Worm (Caenorhabditis elegans) whole organism, midembryonic: ENCODE measurements around the gene C25E10.8.

Experiments used
- flt-1 ChIP-seq: fragments of 200-800 bp; sonication (Bioruptor generic); IDR thresholded peaks from 2 replicates; pipeline ENCODE4 v1.3.6; 2022; ENCODE audit warnings: missing genetic modification characterization, missing compliant biosample characterization
- klf-2 ChIP-seq: fragments of 200-800 bp; sonication (Bioruptor generic); conservative IDR thresholded peaks from 2 replicates; pipeline ENCODE4 v1.3.6; 2022; ENCODE audit warnings: missing genetic modification reagents, missing genetic modification characterization, missing compliant biosample characterization
- med-1 ChIP-seq: sonication (generic microtip); optimal IDR thresholded peaks from 2 replicates; lab custom pipeline; 2017; ENCODE audit warnings: missing genetic modification characterization, mild to moderate bottlenecking, missing compliant biosample characterization, antibody characterized with exemption, missing genetic modification reagents; ENCODE audit not compliant: insufficient read depth
- ref-1 ChIP-seq: fragments of 200-800 bp; sonication (Bioruptor generic); conservative IDR thresholded peaks from 2 replicates; pipeline ENCODE4 v1.3.6; 2022; ENCODE audit warnings: missing genetic modification reagents, missing genetic modification characterization, missing compliant biosample characterization
- tab-1 ChIP-seq: fragments of 200-800 bp; sonication (Bioruptor generic); IDR thresholded peaks from 2 replicates; pipeline ENCODE4 v1.3.6; 2022; ENCODE audit warnings: missing genetic modification characterization, missing compliant biosample characterization
- ztf-23 ChIP-seq: fragments of 200-800 bp; sonication (Bioruptor generic); IDR thresholded peaks from 2 replicates; pipeline ENCODE4 v1.3.6; 2022; ENCODE audit warnings: missing genetic modification reagents, missing genetic modification characterization, missing compliant biosample characterization
- ztf-29 ChIP-seq: fragments of 200-800 bp; sonication (Bioruptor generic); IDR thresholded peaks from 2 replicates; pipeline ENCODE4 v1.3.6; 2022; ENCODE audit warnings: missing genetic modification reagents, missing genetic modification characterization, missing compliant biosample characterization

DNA sequence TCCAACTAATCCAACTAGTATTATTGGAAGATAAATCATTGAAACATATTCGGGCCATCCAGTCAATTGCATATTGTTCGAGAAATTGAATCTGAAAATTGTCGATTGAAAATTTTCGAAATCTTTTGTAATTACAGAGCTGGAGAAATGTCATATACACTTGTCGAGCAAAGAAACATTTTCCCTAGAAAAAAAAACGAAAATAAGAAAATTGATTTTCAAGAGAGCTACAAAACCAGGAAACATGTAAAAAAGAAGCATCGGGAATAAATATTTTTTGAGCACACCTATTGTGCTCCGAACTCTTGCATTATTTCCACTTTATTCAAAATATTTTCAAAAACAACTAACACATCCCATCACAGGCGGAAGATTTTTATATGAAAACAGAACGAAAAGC lies 47.2 kb upstream of the C25E10.8 start, which contains the start of gene frpr-6:
- TF ChIP-seq flt-1 (GFP tag; lab: Robert Waterston, UW) (no peak), med-1 (GFP tag; lab: Kevin White, UChicago) (no peak), ztf-23 (GFP tag; lab: Robert Waterston, UW) (no peak), tab-1 (GFP tag; lab: Robert Waterston, UW) (no peak), ref-1 (GFP tag; lab: Robert Waterston, UW) (no peak), klf-2 (GFP tag; lab: Robert Waterston, UW) (no peak), ztf-29 (GFP tag; lab: Robert Waterston, UW) (no peak)
